Worm (Caenorhabditis elegans): ENCODE measurements around the gene Y70G10A.3.
A peak's percentile ranks its signal among the peaks of the same experiment; 100 is the strongest.

Gene Y70G10A.3

ce11 chrIII:10214540-10214979 lies 24.3 kb upstream of the Y70G10A.3 start (continued):
- TF ChIP-seq tag-97 (GFP tag; IDR thresholded peaks at IDR 0.05) (no peak), nhr-25 (tag; optimal IDR thresholded peaks at IDR 0.05; ENCODE audit: borderline replicate concordance, insufficient read depth) (peak; percentile 69), pha-4 (GFP tag; IDR thresholded peaks at IDR 0.05) (peak; percentile 83), pha-4 (tag; optimal IDR thresholded peaks at IDR 0.05) (no peak), nhr-237 (tag; optimal IDR thresholded peaks at IDR 0.05) (no peak), nhr-111 (GFP tag; optimal IDR thresholded peaks at IDR 0.05) (no peak), F26F4.8 (GFP tag; conservative IDR thresholded peaks at IDR 0.05) (0 out of 2 replicates have a peak, but pooled peaks have one; percentile 48), daf-16 (GFP tag; optimal IDR thresholded peaks at IDR 0.05) (peak; percentile 40 to 51), daf-16 (tag; optimal IDR thresholded peaks at IDR 0.05) (peak; percentile 69), nhr-102 (tag; optimal IDR thresholded peaks at IDR 0.05) (peak; percentile 79), F49E8.2 (tag; optimal IDR thresholded peaks at IDR 0.05; ENCODE audit: borderline replicate concordance) (peak; percentile 19), daf-8 (GFP tag; IDR thresholded peaks at IDR 0.05) (no peak), lin-29 (GFP tag; IDR thresholded peaks at IDR 0.05) (no peak), ceh-32 (tag; optimal IDR thresholded peaks at IDR 0.05; ENCODE audit: poor library complexity) (no peak), jun-1 (tag; optimal IDR thresholded peaks at IDR 0.05) (peak; percentile 49), rbr-2 (tag; optimal IDR thresholded peaks at IDR 0.05) (peak; percentile 17), snpc-4 (tag; optimal IDR thresholded peaks at IDR 0.05) (no peak), hlh-30 (tag; optimal IDR thresholded peaks at IDR 0.05; ENCODE audit: insufficient read depth) (peak; percentile 58), zip-11 (GFP tag; IDR thresholded peaks at IDR 0.05) (no peak), mdt-29 (GFP tag; IDR thresholded peaks at IDR 0.05) (peak; percentile 64), mdl-1 (tag; optimal IDR thresholded peaks at IDR 0.05) (no peak), sdz-12 (GFP tag; optimal IDR thresholded peaks at IDR 0.05) (peak; percentile 86), lir-3 (tag; optimal IDR thresholded peaks at IDR 0.05) (no peak), php-3 (GFP tag; IDR thresholded peaks at IDR 0.05) (0 out of 2 replicates have a peak, but pooled peaks have one; percentile 63), arid-1 (GFP tag; conservative IDR thresholded peaks at IDR 0.05) (peak; percentile 70), zfp-2 (tag; optimal IDR thresholded peaks at IDR 0.05) (peak; percentile 5), nhr-48 (tag; optimal IDR thresholded peaks at IDR 0.05) (peak; percentile 65), tra-1 (GFP tag; IDR thresholded peaks at IDR 0.05) (peak; percentile 50), lim-7 (GFP tag; IDR thresholded peaks at IDR 0.05) (0 out of 2 replicates have a peak, but pooled peaks have one; percentile 32), saeg-2 (GFP tag; IDR thresholded peaks at IDR 0.05) (0 out of 2 replicates have a peak, but pooled peaks have one; percentile 43), T26A8.4 (GFP tag; IDR thresholded peaks at IDR 0.05) (peak; percentile 91), vab-7 (GFP tag; IDR thresholded peaks at IDR 0.05) (no peak), snpc-1.2 (GFP tag; IDR thresholded peaks at IDR 0.05) (0 out of 2 replicates have a peak, but pooled peaks have one; percentile 58), attf-4 (tag; optimal IDR thresholded peaks at IDR 0.05) (no peak), R02D3.7 (tag; optimal IDR thresholded peaks at IDR 0.05) (no peak), D1046.2 (GFP tag; IDR thresholded peaks at IDR 0.05) (peak; percentile 81; the same call in 1 of the 2 replicates), dpl-1 (GFP tag; optimal IDR thresholded peaks at IDR 0.05) (no peak), dmd-6 (GFP tag; IDR thresholded peaks at IDR 0.05) (peak; percentile 59), cey-2 (tag; optimal IDR thresholded peaks at IDR 0.05; ENCODE audit: borderline replicate concordance, insufficient read depth) (no peak), lsy-2 (tag; optimal IDR thresholded peaks at IDR 0.05) (peak; percentile 5 to 74), spr-3 (GFP tag; optimal IDR thresholded peaks at IDR 0.05) (peak; percentile 80), Y5F2A.4 (GFP tag; optimal IDR thresholded peaks at IDR 0.05) (peak; percentile 2), egl-43 (GFP tag; IDR thresholded peaks at IDR 0.05) (peak; percentile 79), ZK546.5 (tag; optimal IDR thresholded peaks at IDR 0.05) (no peak), lin-39 (tag; optimal IDR thresholded peaks at IDR 0.05) (no peak), ZK337.2 (GFP tag; IDR thresholded peaks at IDR 0.05) (0 out of 2 replicates have a peak, but pooled peaks have one; percentile 25), nhr-10 (tag; optimal IDR thresholded peaks at IDR 0.05) (peak; percentile 85), ceh-62 (tag; optimal IDR thresholded peaks at IDR 0.05) (no peak), pqm-1 (tag; optimal IDR thresholded peaks at IDR 0.05) (no peak), F10B5.3 (tag; optimal IDR thresholded peaks at IDR 0.05) (peak; percentile 33)

Measured in whole organism, L4 larva.